Fruit fly (Drosophila melanogaster) whole organism, embryonic: ENCODE results near the gene CG13386.

ENCODE experiments used
- Atf6 ChIP-seq: fragments of 200-800 bp; sonication (Bioruptor generic); IDR thresholded peaks from 2 replicates; pipeline ENCODE4 v1.3.6; 2022; ENCODE audit warnings: missing biosample characterization, missing genetic modification characterization
- B-H2 ChIP-seq: fragments of 200-800 bp; sonication (Bioruptor generic); optimal IDR thresholded peaks from 2 replicates; lab custom pipeline; 2018; ENCODE audit warnings: missing biosample characterization, mild to moderate bottlenecking, missing genetic modification characterization
- CG10321 ChIP-seq: fragments of 200-800 bp; sonication (Bioruptor generic); IDR thresholded peaks from 2 replicates; pipeline ENCODE4 v1.3.6; 2022; ENCODE audit warnings: missing biosample characterization, missing genetic modification characterization
- CG10979 ChIP-seq: fragments of 200-800 bp; sonication (Bioruptor generic); optimal IDR thresholded peaks from 2 replicates; lab custom pipeline; 2018; ENCODE audit warnings: missing biosample characterization, mild to moderate bottlenecking, missing genetic modification characterization, moderate library complexity
- CG11085 ChIP-seq: fragments of 200-800 bp; sonication (Bioruptor generic); IDR thresholded peaks from 2 replicates; pipeline ENCODE4 v1.3.6; 2022; ENCODE audit warnings: missing biosample characterization, missing genetic modification characterization
- CG13894 ChIP-seq: fragments of 200-800 bp; sonication (Bioruptor generic); optimal IDR thresholded peaks from 3 replicates; lab custom pipeline; 2018; ENCODE audit warnings: missing biosample characterization, mild to moderate bottlenecking, missing genetic modification characterization, moderate library complexity
- CG14667 ChIP-seq: fragments of 200-800 bp; sonication (Bioruptor generic); IDR thresholded peaks from 2 replicates; pipeline ENCODE4 v1.3.6; 2022; ENCODE audit warnings: missing biosample characterization, missing genetic modification characterization
- CG15696 ChIP-seq: fragments of 200-800 bp; sonication (Bioruptor generic); optimal IDR thresholded peaks from 2 replicates; lab custom pipeline; 2019; ENCODE audit warnings: missing biosample characterization, mild to moderate bottlenecking, missing genetic modification characterization, moderate library complexity
- CG17359 ChIP-seq: fragments of 200-800 bp; sonication (Bioruptor generic); optimal IDR thresholded peaks from 3 replicates; lab custom pipeline; 2018; ENCODE audit warnings: missing biosample characterization, mild to moderate bottlenecking, missing genetic modification characterization, moderate library complexity
- CG1792 ChIP-seq: fragments of 200-800 bp; sonication (Bioruptor generic); optimal IDR thresholded peaks from 2 replicates; lab custom pipeline; 2016; ENCODE audit warnings: missing biosample characterization, missing genetic modification characterization
- CG32532 ChIP-seq: fragments of 200-800 bp; sonication (Bioruptor generic); IDR thresholded peaks from 2 replicates; pipeline ENCODE4 v1.3.6; 2022; ENCODE audit warnings: missing biosample characterization, missing genetic modification characterization
- CG3995 ChIP-seq: fragments of 200-800 bp; sonication (Bioruptor generic); optimal IDR thresholded peaks from 3 replicates; lab custom pipeline; 2016; ENCODE audit warnings: missing biosample characterization, missing genetic modification characterization
- CG4820 ChIP-seq: fragments of 200-800 bp; sonication (Bioruptor generic); optimal IDR thresholded peaks from 3 replicates; lab custom pipeline; 2016; ENCODE audit warnings: missing biosample characterization, missing genetic modification characterization
- CG7271 ChIP-seq: fragments of 200-800 bp; sonication (Bioruptor generic); optimal IDR thresholded peaks from 2 replicates; lab custom pipeline; 2018; ENCODE audit warnings: missing biosample characterization, mild to moderate bottlenecking, missing genetic modification characterization, moderate library complexity
- CG7786 ChIP-seq: fragments of 200-800 bp; sonication (Bioruptor generic); optimal IDR thresholded peaks from 2 replicates; lab custom pipeline; 2016; ENCODE audit warnings: missing biosample characterization, missing genetic modification characterization
- CG9437 ChIP-seq: fragments of 200-800 bp; sonication (Bioruptor generic); optimal IDR thresholded peaks from 2 replicates; lab custom pipeline; 2018; ENCODE audit warnings: missing biosample characterization, mild to moderate bottlenecking, missing genetic modification characterization
- GATAe ChIP-seq: fragments of 200-800 bp; sonication (Bioruptor generic); conservative IDR thresholded peaks from 2 replicates; pipeline ENCODE4 v1.3.6; 2022; ENCODE audit warnings: missing biosample characterization, missing genetic modification characterization
- Hr51 ChIP-seq, 2 experiments: fragments of 200-800 bp; sonication (Bioruptor generic); optimal IDR thresholded peaks; 2 replicates in 1 of 2; 3 replicates in 1 of 2; lab custom pipeline; 2016 to 2018; ENCODE audit warnings: missing biosample characterization in 2 of 2, missing genetic modification characterization in 2 of 2, mild to moderate bottlenecking in 1 of 2, moderate library complexity in 1 of 2
- Nf-YC ChIP-seq: fragments of 200-800 bp; optimal IDR thresholded peaks from 3 replicates; lab custom pipeline; 2019; ENCODE audit warnings: missing biosample characterization, mild to moderate bottlenecking, missing genetic modification characterization, moderate library complexity
- NfI ChIP-seq: fragments of 200-800 bp; sonication (Bioruptor generic); optimal IDR thresholded peaks from 3 replicates; lab custom pipeline; 2018; ENCODE audit warnings: missing biosample characterization, mild to moderate bottlenecking, missing genetic modification characterization, moderate library complexity
- Ptx1 ChIP-seq: fragments of 200-800 bp; sonication (Bioruptor generic); IDR thresholded peaks from 2 replicates; pipeline ENCODE4 v1.3.6; 2022; ENCODE audit warnings: missing biosample characterization, missing genetic modification characterization
- Sox102F ChIP-seq: fragments of 200-800 bp; sonication (Bioruptor generic); optimal IDR thresholded peaks from 2 replicates; lab custom pipeline; 2018; ENCODE audit warnings: missing biosample characterization, mild to moderate bottlenecking, missing genetic modification characterization, moderate library complexity
- Stat92E ChIP-seq, 3 experiments: fragments of >200 bp in 2 of 3; fragments of 200-800 bp in 1 of 3; sonication (Bioruptor generic) in 1 of 3; optimal IDR thresholded peaks; 2 replicates each; lab custom pipeline; 2017 to 2019; ENCODE audit warnings: missing biosample characterization in 3 of 3, missing genetic modification characterization in 3 of 3, mild to moderate bottlenecking in 1 of 3, moderate library complexity in 1 of 3
- al ChIP-seq: fragments of 200-800 bp; sonication (Bioruptor generic); IDR thresholded peaks from 2 replicates; pipeline ENCODE4 v1.3.6; 2022; ENCODE audit warnings: missing biosample characterization, missing genetic modification characterization
- amos ChIP-seq: fragments of 200-800 bp; sonication (Bioruptor generic); IDR thresholded peaks from 2 replicates; pipeline ENCODE4 v1.3.6; 2022; ENCODE audit warnings: missing biosample characterization, missing genetic modification characterization; ENCODE audit not compliant: partially characterized antibody
- chinmo ChIP-seq: fragments of 200-800 bp; sonication (Bioruptor generic); IDR thresholded peaks from 4 replicates; pipeline ENCODE4 v1.3.6; 2022; ENCODE audit warnings: missing biosample characterization, missing genetic modification characterization; ENCODE audit not compliant: partially characterized antibody
- corto ChIP-seq: fragments of 200-800 bp; sonication (Bioruptor generic); optimal IDR thresholded peaks from 2 replicates; lab custom pipeline; 2016; ENCODE audit warnings: missing biosample characterization, mild to moderate bottlenecking, missing genetic modification characterization, moderate library complexity
- gem ChIP-seq: fragments of 200-800 bp; sonication (Bioruptor generic); optimal IDR thresholded peaks from 2 replicates; lab custom pipeline; 2019; ENCODE audit warnings: missing biosample characterization, mild to moderate bottlenecking, missing genetic modification characterization, moderate library complexity
- inv ChIP-seq: fragments of 200-800 bp; sonication (Bioruptor generic); IDR thresholded peaks from 2 replicates; pipeline ENCODE4 v1.3.6; 2022; ENCODE audit warnings: missing biosample characterization, missing genetic modification characterization; ENCODE audit not compliant: partially characterized antibody
- kay ChIP-seq: fragments of 200-800 bp; sonication (Bioruptor generic); optimal IDR thresholded peaks from 2 replicates; lab custom pipeline; 2016; ENCODE audit warnings: missing biosample characterization, missing genetic modification characterization
- lab ChIP-seq: fragments of 200-800 bp; sonication (Bioruptor generic); optimal IDR thresholded peaks from 3 replicates; lab custom pipeline; 2017; ENCODE audit warnings: missing biosample characterization, missing genetic modification characterization, mild to moderate bottlenecking, moderate library complexity, missing genetic modification reagents
- lbe ChIP-seq: fragments of 200-800 bp; sonication (Bioruptor generic); optimal IDR thresholded peaks from 2 replicates; lab custom pipeline; 2016; ENCODE audit warnings: missing biosample characterization, mild to moderate bottlenecking, missing genetic modification characterization
- odd ChIP-seq: fragments of 200-800 bp; sonication (Bioruptor generic); optimal IDR thresholded peaks from 2 replicates; lab custom pipeline; 2017; ENCODE audit warnings: missing biosample characterization, mild to moderate bottlenecking, missing genetic modification characterization
- pan ChIP-seq, 4 experiments: fragments of >200 bp in 3 of 4; fragments of 200-800 bp in 1 of 4; sonication (Bioruptor generic) in 1 of 4; optimal IDR thresholded peaks in 3 of 4; IDR thresholded peaks in 1 of 4; 2 replicates each; pipeline versions ENCODE4 v1.3.6 to Lab custom; 2017 to 2022; ENCODE audit warnings: missing biosample characterization in 2 of 4, missing genetic modification characterization in 2 of 4, mixed read lengths in 1 of 4
- pb ChIP-seq: fragments of 200-800 bp; sonication (Bioruptor generic); optimal IDR thresholded peaks from 3 replicates; lab custom pipeline; 2016; ENCODE audit warnings: missing biosample characterization, missing genetic modification characterization
- pum ChIP-seq: fragments of 200-800 bp; sonication (Bioruptor generic); optimal IDR thresholded peaks from 2 replicates; lab custom pipeline; 2016; ENCODE audit warnings: missing biosample characterization, missing genetic modification characterization
- ro ChIP-seq: fragments of 200-800 bp; sonication (Bioruptor generic); IDR thresholded peaks from 2 replicates; pipeline ENCODE4 v1.3.6; 2022; ENCODE audit warnings: missing biosample characterization, missing genetic modification characterization
- salm ChIP-seq: fragments of 200-800 bp; sonication (Bioruptor generic); optimal IDR thresholded peaks from 2 replicates; lab custom pipeline; 2018; ENCODE audit warnings: missing biosample characterization, mild to moderate bottlenecking, missing genetic modification characterization
- sens ChIP-seq: fragments of 200-800 bp; sonication (Bioruptor generic); peaks from one replicate; lab custom pipeline; 2016; ENCODE audit warnings: missing biosample characterization, missing genetic modification characterization
- shn ChIP-seq: fragments of 200-800 bp; sonication (Bioruptor generic); optimal IDR thresholded peaks from 3 replicates; lab custom pipeline; 2016; ENCODE audit warnings: missing biosample characterization, missing genetic modification characterization
- slou ChIP-seq: fragments of 200-800 bp; sonication (Bioruptor generic); optimal IDR thresholded peaks from 3 replicates; lab custom pipeline; 2016; ENCODE audit warnings: missing biosample characterization, missing genetic modification characterization
- sug ChIP-seq: fragments of 200-800 bp; optimal IDR thresholded peaks from 2 replicates; lab custom pipeline; 2019; ENCODE audit warnings: missing biosample characterization, mild to moderate bottlenecking, missing genetic modification characterization, moderate library complexity
- tio ChIP-seq: fragments of 200-800 bp; sonication (Bioruptor generic); optimal IDR thresholded peaks from 2 replicates; lab custom pipeline; 2017; ENCODE audit warnings: missing biosample characterization, missing genetic modification characterization, inconsistent platforms
- toy ChIP-seq: fragments of 200-800 bp; sonication (Bioruptor generic); IDR thresholded peaks from 2 replicates; pipeline ENCODE4 v1.3.6; 2022; ENCODE audit warnings: missing biosample characterization, missing genetic modification characterization
- yki ChIP-seq: fragments of >200 bp; optimal IDR thresholded peaks from 3 replicates; lab custom pipeline; 2018

CG13386 gene

dm6 chr2L:8351333-8351732, 47.5 kb upstream of the CG13386 start:
- TF ChIP-seq CG14667 (GFP tag; lab: Robert Waterston, UW) (no peak), tio (GFP tag; lab: Kevin White, UChicago) (no peak), Atf6 (GFP tag; lab: Robert Waterston, UW) (no peak), lbe (peak; percentile 5), Hr51 (GFP tag; optimal IDR thresholded peaks at IDR 0.05; lab: Kevin White, UChicago) (peak in 1 of 2 experiments; percentile 8), CG17359 (tag; lab: Kevin White, UChicago) (peak; percentile 17), lab (GFP tag; lab: Kevin White, UChicago) (peak; percentile 4), gem (tag; lab: Kevin White, UChicago) (peak; percentile 14), CG11085 (GFP tag; lab: Robert Waterston, UW) (no peak), B-H2 (GFP tag; lab: Kevin White, UChicago) (no peak), CG1792 (GFP tag; lab: Kevin White, UChicago) (no peak), pan (optimal IDR thresholded peaks at IDR 0.05; lab: Kevin White, UChicago) (no peak), pan (GFP tag; optimal IDR thresholded peaks at IDR 0.05 in 1 of 2, IDR thresholded peaks at IDR 0.05 in 1 of 2) (peak in 1 of 2 experiments; percentile 54), Ptx1 (GFP tag; lab: Robert Waterston, UW) (no peak)

- TF ChIP-seq sug (peak; percentile 54), corto (GFP tag; lab: Kevin White, UChicago) (peak; percentile 51), toy (no peak), CG32532 (GFP tag; lab: Robert Waterston, UW) (peak; percentile 7; the same call in 1 of the 2 replicates), sens (GFP tag; lab: Kevin White, UChicago) (peak; percentile 29), CG10979 (tag; lab: Kevin White, UChicago) (no peak), GATAe (GFP tag; lab: Robert Waterston, UW) (0 out of 2 replicates have a peak, but pooled peaks have one; percentile 26)
These were observed 47.0 kb upstream of the CG13386 start, which contains the start of gene Mur29B for dm6 chr2L:8351864-8352263. Gene Mur29B, plus strand, starts transcription at chr2L:8352187.

DNA sequence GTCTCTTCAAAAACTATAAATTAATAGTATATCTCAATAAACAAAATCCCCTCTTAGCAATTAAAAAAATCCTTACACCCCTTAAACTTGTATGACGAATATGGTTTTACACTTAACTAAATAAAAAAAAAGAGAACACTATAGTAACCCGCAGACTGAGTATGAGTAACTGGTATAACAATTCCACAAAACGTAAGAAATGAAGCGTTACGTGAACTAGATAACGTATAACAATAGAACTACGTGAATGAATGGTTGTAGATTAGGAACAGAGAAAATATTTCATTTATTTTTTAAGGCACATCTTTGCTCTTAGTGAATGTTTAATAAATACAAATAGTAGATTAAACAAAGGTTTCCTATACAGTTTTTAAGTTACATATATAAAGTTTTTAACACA, 43.4 kb upstream of the CG13386 start:
- TF ChIP-seq Stat92E (GFP tag; optimal IDR thresholded peaks at IDR 0.05; lab: Kevin White, UChicago) (no peak), kay (peak; percentile 35), shn (GFP tag; lab: Kevin White, UChicago) (no peak), Nf-YC (tag; lab: Kevin White, UChicago) (no peak), Sox102F (GFP tag; lab: Kevin White, UChicago) (no peak), CG9437 (GFP tag; lab: Kevin White, UChicago) (peak; percentile 91), CG10321 (GFP tag; lab: Robert Waterston, UW) (0 out of 2 replicates have a peak, but pooled peaks have one; percentile 29), yki (lab: Kevin White, UChicago) (no peak), B-H2 (GFP tag; lab: Kevin White, UChicago) (no peak), CG7786 (GFP tag; lab: Kevin White, UChicago) (no peak), chinmo (GFP tag; lab: Robert Waterston, UW) (0 out of 4 replicates have a peak, but pooled peaks have one; percentile 46), inv (GFP tag; lab: Robert Waterston, UW) (no peak)

DNA sequence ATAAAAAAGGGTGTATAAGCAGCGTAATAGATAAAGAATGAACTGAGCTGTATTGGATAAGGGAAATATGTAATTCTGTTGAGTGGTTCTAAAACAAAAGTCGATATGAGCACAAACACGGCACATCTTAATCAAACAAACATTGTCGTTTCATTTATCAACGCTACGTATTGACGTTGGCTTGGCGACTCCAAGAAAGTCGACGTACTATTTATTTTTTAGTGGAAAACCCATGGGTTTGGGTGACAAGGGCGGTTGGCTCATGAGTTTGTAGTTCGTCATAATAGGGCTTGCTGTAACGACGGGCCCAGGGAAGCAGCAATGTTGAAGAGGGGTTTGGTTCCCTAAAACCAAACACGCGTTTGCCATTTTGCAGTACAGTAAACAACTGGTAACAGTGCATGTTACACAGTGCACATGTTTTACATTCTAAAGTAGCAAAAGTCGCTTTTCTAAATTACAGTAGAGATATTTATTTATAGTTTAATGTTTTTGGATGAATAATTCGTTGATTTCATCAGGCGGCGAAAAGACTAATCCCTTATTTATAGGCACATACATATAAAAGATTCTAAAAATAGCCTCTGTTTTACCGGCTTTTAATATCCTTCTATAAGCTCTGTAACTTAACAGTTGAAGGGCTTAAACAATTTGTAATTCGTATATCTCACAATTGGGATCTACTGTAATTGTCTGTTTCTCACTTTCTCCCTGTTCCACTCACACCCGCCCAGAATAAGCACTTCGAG, 37.4 kb upstream of the CG13386 start:
- no peak for TF ChIP-seq CG3995 (GFP tag; lab: Kevin White, UChicago)
- no peak for TF ChIP-seq pum (GFP tag; lab: Kevin White, UChicago)
- TF ChIP-seq odd = no peak
- TF ChIP-seq NfI (GFP tag; lab: Kevin White, UChicago) = no peak
- TF ChIP-seq al (GFP tag; lab: Robert Waterston, UW) = no peak
- no peak for TF ChIP-seq ro (GFP tag; lab: Robert Waterston, UW)
- no peak for TF ChIP-seq amos
- no peak for TF ChIP-seq salm (tag; lab: Kevin White, UChicago)
- TF ChIP-seq CG7271 = no peak
- no peak for TF ChIP-seq CG4820
- TF ChIP-seq CG13894 (tag; lab: Kevin White, UChicago) = no peak
- TF ChIP-seq pb = no peak
- TF ChIP-seq slou (GFP tag; lab: Kevin White, UChicago) = no peak
- no peak for TF ChIP-seq CG15696
